Fruit fly (Drosophila melanogaster): Measurements from ENCODE around the gene CG9917.

The CG9917 gene

dm6 chrX:16275168-16275853, 47.7 kb downstream of the CG9917 start (continued):
- TF ChIP-seq CG34376 (GFP tag; optimal IDR thresholded peaks at IDR 0.05) = peak; percentile 0
- no peak for TF ChIP-seq cwo (GFP tag; optimal IDR thresholded peaks at IDR 0.05)
- peak; percentile 93 for TF ChIP-seq Elba2 (GFP tag; optimal IDR thresholded peaks at IDR 0.05)
- no peak for TF ChIP-seq ERR (GFP tag; optimal IDR thresholded peaks at IDR 0.05)
- TF ChIP-seq br (optimal IDR thresholded peaks at IDR 0.05) = no peak
- peak in 1 of 2 experiments; percentile 64 for TF ChIP-seq crp (GFP tag; optimal IDR thresholded peaks at IDR 0.05)
- TF ChIP-seq cg (GFP tag; optimal IDR thresholded peaks at IDR 0.05) = peak; percentile 89
- TF ChIP-seq sens (GFP tag) = peak; percentile 83
- no peak for TF ChIP-seq amos (GFP tag; IDR thresholded peaks at IDR 0.05; ENCODE audit: partially characterized antibody)
